Worm (Caenorhabditis elegans) whole organism, midembryonic: ENCODE data around the gene pcrg-1.
A peak's percentile ranks its signal among the peaks of the same experiment; 100 is the strongest.

Source experiments
- T22C8.4 ChIP-seq: fragments of 200-800 bp; sonication (Bioruptor generic); IDR thresholded peaks from 2 replicates; pipeline ENCODE4 v1.3.6; 2022; ENCODE audit warnings: missing genetic modification characterization, missing compliant biosample characterization
- cog-1 ChIP-seq: sonication (generic microtip); optimal IDR thresholded peaks from 2 replicates; lab custom pipeline; 2016; ENCODE audit warnings: missing genetic modification characterization, missing compliant biosample characterization
- flt-1 ChIP-seq: fragments of 200-800 bp; sonication (Bioruptor generic); IDR thresholded peaks from 2 replicates; pipeline ENCODE4 v1.3.6; 2022; ENCODE audit warnings: missing genetic modification characterization, missing compliant biosample characterization
- klf-2 ChIP-seq: fragments of 200-800 bp; sonication (Bioruptor generic); conservative IDR thresholded peaks from 2 replicates; pipeline ENCODE4 v1.3.6; 2022; ENCODE audit warnings: missing genetic modification reagents, missing genetic modification characterization, missing compliant biosample characterization
- med-1 ChIP-seq: sonication (generic microtip); optimal IDR thresholded peaks from 2 replicates; lab custom pipeline; 2017; ENCODE audit warnings: missing genetic modification characterization, mild to moderate bottlenecking, missing compliant biosample characterization, antibody characterized with exemption, missing genetic modification reagents; ENCODE audit not compliant: insufficient read depth
- ref-1 ChIP-seq: fragments of 200-800 bp; sonication (Bioruptor generic); conservative IDR thresholded peaks from 2 replicates; pipeline ENCODE4 v1.3.6; 2022; ENCODE audit warnings: missing genetic modification reagents, missing genetic modification characterization, missing compliant biosample characterization
- tab-1 ChIP-seq: fragments of 200-800 bp; sonication (Bioruptor generic); IDR thresholded peaks from 2 replicates; pipeline ENCODE4 v1.3.6; 2022; ENCODE audit warnings: missing genetic modification characterization, missing compliant biosample characterization
- ztf-23 ChIP-seq: fragments of 200-800 bp; sonication (Bioruptor generic); IDR thresholded peaks from 2 replicates; pipeline ENCODE4 v1.3.6; 2022; ENCODE audit warnings: missing genetic modification reagents, missing genetic modification characterization, missing compliant biosample characterization
- ztf-29 ChIP-seq: fragments of 200-800 bp; sonication (Bioruptor generic); IDR thresholded peaks from 2 replicates; pipeline ENCODE4 v1.3.6; 2022; ENCODE audit warnings: missing genetic modification reagents, missing genetic modification characterization, missing compliant biosample characterization

pcrg-1 gene

DNA sequence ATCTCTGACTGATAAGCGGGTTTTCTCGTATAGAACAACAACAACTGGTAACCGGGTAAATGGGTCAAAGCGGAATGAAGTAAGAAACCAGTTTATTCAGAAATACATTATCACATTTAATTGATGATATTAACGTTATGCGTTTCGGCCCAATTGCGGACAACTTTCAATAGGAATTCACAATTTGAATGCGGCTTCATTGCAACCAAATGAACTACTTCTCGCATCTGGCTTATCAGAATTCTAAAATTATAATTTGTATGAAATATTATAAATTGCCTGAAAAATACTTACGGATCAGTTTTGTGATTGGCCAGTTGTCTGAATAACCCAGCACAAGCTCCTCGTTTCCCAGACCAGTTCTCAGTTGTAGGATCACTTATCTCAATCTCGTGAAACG lies 31.6 kb upstream of the pcrg-1 start, which contains the start of gene col-36:
col-36 (minus strand) TSS at position 101 of the 400 bp plus-strand sequence.
- no peak for TF ChIP-seq flt-1 (GFP tag; lab: Robert Waterston, UW)

ce11 chrII:7171305-7171998 lies 28.9 kb upstream of the pcrg-1 start, which contains the start of gene dyf-13:
dyf-13 (minus strand) TSS chrII:7171355.
- TF ChIP-seq T22C8.4 (no peak), med-1 (no peak), ztf-29 (GFP tag; lab: Robert Waterston, UW) (no peak), tab-1 (GFP tag; lab: Robert Waterston, UW) (no peak), klf-2 (GFP tag; lab: Robert Waterston, UW) (no peak), flt-1 (GFP tag; lab: Robert Waterston, UW) (no peak), ztf-23 (GFP tag; lab: Robert Waterston, UW) (no peak), ref-1 (GFP tag; lab: Robert Waterston, UW) (no peak)

ce11 chrII:7174843-7175242 lies 25.5 kb upstream of the pcrg-1 start, which contains the start of gene glc-4:
glc-4 (minus strand) TSS chrII:7174943.
- TF ChIP-seq tab-1 (GFP tag; lab: Robert Waterston, UW) (no peak), cog-1 (tag; lab: Kevin White, UChicago) (no peak), flt-1 (GFP tag; lab: Robert Waterston, UW) (no peak)

ce11 chrII:7176108-7176507 lies 24.2 kb upstream of the pcrg-1 start:
- TF ChIP-seq T22C8.4 (no peak), ztf-29 (GFP tag; lab: Robert Waterston, UW) (no peak), ztf-23 (GFP tag; lab: Robert Waterston, UW) (no peak), ref-1 (GFP tag; lab: Robert Waterston, UW) (no peak), cog-1 (tag; lab: Kevin White, UChicago) (no peak), med-1 (no peak), klf-2 (GFP tag; lab: Robert Waterston, UW) (no peak), flt-1 (GFP tag; lab: Robert Waterston, UW) (no peak), tab-1 (GFP tag; lab: Robert Waterston, UW) (no peak)

- TF ChIP-seq ztf-29 (GFP tag; lab: Robert Waterston, UW) (no peak), med-1 (no peak), ztf-23 (GFP tag; lab: Robert Waterston, UW) (no peak), tab-1 (GFP tag; lab: Robert Waterston, UW) (no peak)
Observed at ce11 chrII:7182630-7183029, 17.7 kb upstream of the pcrg-1 start.

DNA sequence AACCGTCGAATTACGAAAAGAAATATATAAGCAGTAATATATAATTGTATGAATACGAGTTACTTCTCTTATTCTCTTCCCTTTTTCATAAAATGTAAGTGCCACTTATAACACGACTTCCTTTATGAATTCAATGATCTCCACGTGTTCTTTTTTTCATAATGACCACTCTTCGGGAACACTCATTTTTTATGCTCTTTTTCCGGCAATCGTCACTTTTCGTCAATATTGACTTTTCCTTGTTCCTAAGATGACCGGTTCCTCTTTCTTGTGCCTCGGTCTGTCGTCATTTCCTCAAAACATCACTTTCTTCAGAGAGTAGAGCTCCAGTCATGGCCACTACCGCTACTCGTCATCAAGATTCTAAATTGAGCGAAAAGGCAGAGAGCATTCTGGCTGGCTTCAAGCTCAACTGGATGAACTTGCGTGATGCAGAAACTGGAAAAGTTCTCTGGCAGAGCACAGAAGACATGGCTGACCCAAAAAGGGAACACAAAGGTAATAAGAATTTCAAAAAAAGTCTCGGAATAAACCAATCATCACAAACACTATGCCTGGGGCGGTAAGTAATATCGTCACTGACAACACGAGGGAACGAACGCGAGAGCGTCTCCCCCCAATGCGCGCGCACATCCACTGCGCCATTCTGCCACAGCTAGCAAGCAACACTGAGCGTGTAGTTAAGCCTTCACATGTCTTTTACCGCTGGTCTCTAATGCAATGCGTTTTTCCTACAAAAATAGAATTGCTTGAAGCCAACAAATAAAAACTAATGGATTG lies 16.7 kb upstream of the pcrg-1 start, which contains the start of gene pdl-1:
pdl-1 (plus strand) TSS at position 309 of the 780 bp plus-strand sequence.
- TF ChIP-seq ztf-29 (GFP tag; lab: Robert Waterston, UW) (peak; percentile 94), klf-2 (GFP tag; lab: Robert Waterston, UW) (peak; percentile 94), flt-1 (GFP tag; lab: Robert Waterston, UW) (peak; percentile 98), T22C8.4 (peak; percentile 95), ztf-23 (GFP tag; lab: Robert Waterston, UW) (peak; percentile 96), med-1 (peak; percentile 63), ref-1 (GFP tag; lab: Robert Waterston, UW) (peak; percentile 94), cog-1 (tag; lab: Kevin White, UChicago) (peak; percentile 91), tab-1 (GFP tag; lab: Robert Waterston, UW) (peak; percentile 97)

DNA sequence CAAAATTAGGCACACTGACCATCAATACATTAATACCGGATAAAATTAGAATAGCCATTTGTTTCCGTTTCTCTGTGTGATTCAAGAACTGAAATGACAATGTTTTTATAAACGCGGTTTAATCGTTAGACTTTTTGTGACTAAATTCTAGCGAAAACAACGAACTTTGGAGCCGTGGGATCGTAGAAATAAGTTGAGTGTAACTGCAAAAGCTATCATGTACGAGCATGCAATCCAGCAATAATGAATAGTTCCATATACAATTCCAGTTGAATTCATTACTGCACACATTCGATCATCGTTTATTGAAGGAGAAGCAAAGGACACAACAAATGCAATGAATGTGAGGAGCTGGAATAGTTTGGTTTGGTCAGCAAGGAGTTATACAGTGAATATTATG lies 14.2 kb upstream of the pcrg-1 start:
- TF ChIP-seq flt-1 (GFP tag; lab: Robert Waterston, UW) (no peak), ztf-23 (GFP tag; lab: Robert Waterston, UW) (no peak), tab-1 (GFP tag; lab: Robert Waterston, UW) (no peak), ref-1 (GFP tag; lab: Robert Waterston, UW) (no peak), klf-2 (GFP tag; lab: Robert Waterston, UW) (no peak), T22C8.4 (no peak), cog-1 (tag; lab: Kevin White, UChicago) (no peak), med-1 (no peak), ztf-29 (GFP tag; lab: Robert Waterston, UW) (no peak)

- TF ChIP-seq ztf-23 (GFP tag; lab: Robert Waterston, UW) (no peak), klf-2 (GFP tag; lab: Robert Waterston, UW) (no peak), cog-1 (tag; lab: Kevin White, UChicago) (no peak), flt-1 (GFP tag; lab: Robert Waterston, UW) (no peak), med-1 (no peak), ztf-29 (GFP tag; lab: Robert Waterston, UW) (no peak), tab-1 (GFP tag; lab: Robert Waterston, UW) (no peak), T22C8.4 (no peak)
Observed at ce11 chrII:7187110-7187509, 13.2 kb upstream of the pcrg-1 start, which contains the start of gene C27H5.6. C27H5.6 (minus strand) TSS chrII:7187210.

DNA sequence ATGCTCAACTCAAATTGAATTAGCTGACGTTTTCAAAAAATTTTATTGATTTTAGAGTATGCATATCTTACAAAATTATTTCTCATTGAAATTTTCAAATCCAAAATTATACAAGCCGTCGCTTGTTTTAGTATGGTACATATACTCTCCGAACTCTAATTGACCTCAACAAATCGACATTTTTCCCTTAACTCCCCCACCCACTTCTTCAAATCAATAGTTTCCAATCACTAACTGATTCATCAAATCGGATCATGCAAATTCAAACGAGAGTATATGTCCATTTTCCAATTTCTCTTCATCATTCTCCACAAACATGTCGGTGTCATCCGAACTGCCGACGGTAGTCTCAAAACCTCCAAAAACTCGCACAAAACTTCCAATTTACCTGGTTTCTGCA lies 11.2 kb upstream of the pcrg-1 start, which contains the start of gene E04F6.4:
E04F6.4 (plus strand) TSS at position 301 of the 400 bp plus-strand sequence.
- no peak for TF ChIP-seq cog-1 (tag; lab: Kevin White, UChicago)
- TF ChIP-seq tab-1 (GFP tag; lab: Robert Waterston, UW) = no peak
- TF ChIP-seq ref-1 (GFP tag; lab: Robert Waterston, UW) = no peak
- TF ChIP-seq ztf-23 (GFP tag; lab: Robert Waterston, UW) = no peak
- TF ChIP-seq ztf-29 (GFP tag; lab: Robert Waterston, UW) = no peak
- TF ChIP-seq T22C8.4 = no peak
- no peak for TF ChIP-seq med-1
